Worm (Caenorhabditis elegans) whole organism, L1 larva: ENCODE results near the gene tctn-1.
A peak's percentile ranks its signal among the peaks of the same experiment; 100 is the strongest.

Source experiments
- C04F5.9 ChIP-seq: sonication (generic microtip); optimal IDR thresholded peaks from 2 replicates; lab custom pipeline; 2016; ENCODE audit warnings: missing genetic modification characterization, missing compliant biosample characterization
- C16A3.4 ChIP-seq: fragments of 150-350 bp; optimal IDR thresholded peaks from 2 replicates; lab custom pipeline; 2014; ENCODE audit warnings: missing biosample characterization, missing genetic modification characterization
- C34B4.2 ChIP-seq: sonication (generic microtip); optimal IDR thresholded peaks from 2 replicates; lab custom pipeline; 2017; ENCODE audit warnings: mild to moderate bottlenecking, missing genetic modification characterization, missing compliant biosample characterization
- aha-1 ChIP-seq: fragments of 150-350 bp; optimal IDR thresholded peaks from 2 replicates; lab custom pipeline; 2014; ENCODE audit warnings: missing biosample characterization, missing genetic modification characterization
- alr-1 ChIP-seq: fragments of 200-800 bp; sonication (Bioruptor generic); optimal IDR thresholded peaks from 2 replicates; lab custom pipeline; 2018; ENCODE audit warnings: borderline replicate concordance, mild to moderate bottlenecking, missing genetic modification characterization, missing compliant biosample characterization
- ama-1 ChIP-seq: fragments of 150-350 bp; optimal IDR thresholded peaks from 2 replicates; lab custom pipeline; 2014
- ceh-63 ChIP-seq: fragments of 200-800 bp; sonication (Bioruptor generic); optimal IDR thresholded peaks from 2 replicates; lab custom pipeline; 2018; ENCODE audit warnings: mild to moderate bottlenecking, missing genetic modification characterization, missing compliant biosample characterization
- ceh-8 ChIP-seq: fragments of 200-800 bp; sonication (Bioruptor generic); optimal IDR thresholded peaks from 2 replicates; lab custom pipeline; 2018; ENCODE audit warnings: mild to moderate bottlenecking, missing genetic modification characterization, moderate library complexity, missing compliant biosample characterization
- ceh-88 ChIP-seq: fragments of 200-800 bp; sonication (Bioruptor generic); IDR thresholded peaks from 2 replicates; pipeline ENCODE4 v1.3.6; 2022; ENCODE audit warnings: missing genetic modification characterization, missing compliant biosample characterization
- ceh-90 ChIP-seq: sonication (generic microtip); optimal IDR thresholded peaks from 2 replicates; lab custom pipeline; 2016; ENCODE audit warnings: missing genetic modification characterization, missing compliant biosample characterization
- ces-1 ChIP-seq: fragments of 150-350 bp; optimal IDR thresholded peaks from 2 replicates; lab custom pipeline; 2014; ENCODE audit warnings: missing biosample characterization, missing genetic modification reagents, missing genetic modification characterization
- dpl-1 ChIP-seq, 3 experiments: fragments of 150-350 bp in 2 of 3; sonication (generic microtip) in 1 of 3; optimal IDR thresholded peaks; 2 replicates each; lab custom pipeline; 2014 to 2017; ENCODE audit warnings: missing biosample characterization in 3 of 3, missing genetic modification characterization in 3 of 3, missing genetic modification reagents in 3 of 3
- efl-1 ChIP-seq, 4 experiments: fragments of 150-350 bp; optimal IDR thresholded peaks in 3 of 4; peaks in 1 of 4; 1 replicate in 1 of 4; 2 replicates in 3 of 4; lab custom pipeline; 2014; ENCODE audit warnings: missing biosample characterization in 2 of 4, missing genetic modification characterization in 2 of 4, missing genetic modification reagents in 2 of 4
- efl-3 ChIP-seq: fragments of 200-800 bp; sonication (Bioruptor generic); optimal IDR thresholded peaks from 2 replicates; lab custom pipeline; 2018; ENCODE audit warnings: mild to moderate bottlenecking, missing genetic modification characterization, missing compliant biosample characterization
- egl-13 ChIP-seq: sonication (generic microtip); optimal IDR thresholded peaks from 2 replicates; lab custom pipeline; 2016; ENCODE audit warnings: missing genotype, missing genetic modification reagents, missing genetic modification characterization, missing compliant biosample characterization
- egl-27 ChIP-seq, 2 experiments: fragments of 150-350 bp in 1 of 2; sonication (generic microtip); optimal IDR thresholded peaks; 3 replicates each; lab custom pipeline; 2017 to 2018; ENCODE audit warnings: missing biosample characterization in 2 of 2, missing genetic modification characterization in 2 of 2, missing genetic modification reagents in 2 of 2
- ets-5 ChIP-seq: fragments of 200-800 bp; sonication (Bioruptor generic); IDR thresholded peaks from 2 replicates; pipeline ENCODE4 v1.3.6; 2022; ENCODE audit warnings: missing genetic modification characterization, missing compliant biosample characterization
- fkh-4 ChIP-seq: sonication (generic microtip); optimal IDR thresholded peaks from 2 replicates; lab custom pipeline; 2016; ENCODE audit warnings: missing compliant biosample characterization, missing genetic modification characterization, borderline replicate concordance
- fkh-8 ChIP-seq: sonication (generic microtip); optimal IDR thresholded peaks from 2 replicates; lab custom pipeline; 2016; ENCODE audit warnings: mild to moderate bottlenecking, missing genetic modification characterization, missing compliant biosample characterization
- fos-1 ChIP-seq: fragments of 150-350 bp; optimal IDR thresholded peaks from 2 replicates; lab custom pipeline; 2014; ENCODE audit warnings: missing biosample characterization, missing genetic modification characterization
- grh-1 ChIP-seq: fragments of 200-800 bp; sonication (Bioruptor generic); IDR thresholded peaks from 2 replicates; pipeline ENCODE4 v1.3.6; 2022; ENCODE audit warnings: missing genetic modification reagents, missing genetic modification characterization, missing compliant biosample characterization
- hlh-4 ChIP-seq: sonication (generic microtip); optimal IDR thresholded peaks from 2 replicates; lab custom pipeline; 2016; ENCODE audit warnings: mild to moderate bottlenecking, missing genetic modification characterization, missing compliant biosample characterization
- lin-35 ChIP-seq, 2 experiments: fragments of 150-350 bp; optimal IDR thresholded peaks; 2 replicates each; lab custom pipeline; 2014; ENCODE audit warnings: missing biosample characterization in 2 of 2, missing genetic modification characterization in 2 of 2, missing genetic modification reagents in 2 of 2
- lir-3 ChIP-seq: sonication (generic microtip); optimal IDR thresholded peaks from 2 replicates; lab custom pipeline; 2016; ENCODE audit warnings: mild to moderate bottlenecking, missing genetic modification characterization, moderate library complexity, missing compliant biosample characterization; ENCODE audit not compliant: poor library complexity
- lsy-2 ChIP-seq, 2 experiments: fragments of 150-350 bp; optimal IDR thresholded peaks; 2 replicates each; lab custom pipeline; 2014; ENCODE audit warnings: missing biosample characterization in 2 of 2, missing genetic modification characterization in 2 of 2
- mdl-1 ChIP-seq, 2 experiments: fragments of 150-350 bp; optimal IDR thresholded peaks; 2 replicates each; lab custom pipeline; 2014 to 2017; ENCODE audit warnings: missing biosample characterization in 2 of 2, missing genetic modification characterization in 2 of 2, inconsistent platforms in 1 of 2
- mep-1 ChIP-seq: fragments of 150-350 bp; optimal IDR thresholded peaks from 2 replicates; lab custom pipeline; 2014; ENCODE audit warnings: missing biosample characterization, missing genetic modification characterization
- nhr-11 ChIP-seq: fragments of 150-350 bp; optimal IDR thresholded peaks from 2 replicates; lab custom pipeline; 2014; ENCODE audit warnings: missing biosample characterization, missing genetic modification characterization
- nhr-20 ChIP-seq: sonication (generic microtip); optimal IDR thresholded peaks from 2 replicates; lab custom pipeline; 2016; ENCODE audit warnings: mild to moderate bottlenecking, missing genetic modification characterization, missing compliant biosample characterization
- nhr-237 ChIP-seq: fragments of 150-350 bp; optimal IDR thresholded peaks from 2 replicates; lab custom pipeline; 2014; ENCODE audit warnings: missing biosample characterization, missing genetic modification characterization
- nhr-28 ChIP-seq: fragments of 150-350 bp; optimal IDR thresholded peaks from 2 replicates; lab custom pipeline; 2014; ENCODE audit warnings: missing biosample characterization, missing genetic modification characterization
- nhr-47 ChIP-seq: sonication (generic microtip); optimal IDR thresholded peaks from 2 replicates; lab custom pipeline; 2016; ENCODE audit warnings: mild to moderate bottlenecking, missing genetic modification characterization, moderate library complexity, missing compliant biosample characterization
- nhr-71 ChIP-seq: sonication (generic microtip); optimal IDR thresholded peaks from 2 replicates; lab custom pipeline; 2016; ENCODE audit warnings: mild to moderate bottlenecking, missing genetic modification characterization, moderate library complexity, missing compliant biosample characterization
- nhr-76 ChIP-seq: sonication (generic microtip); optimal IDR thresholded peaks from 2 replicates; lab custom pipeline; 2017; ENCODE audit warnings: missing biosample characterization, missing genetic modification characterization
- nhr-90 ChIP-seq: sonication (generic microtip); optimal IDR thresholded peaks from 2 replicates; lab custom pipeline; 2016; ENCODE audit warnings: mild to moderate bottlenecking, missing genetic modification characterization, missing compliant biosample characterization; ENCODE audit not compliant: poor library complexity
- pax-3 ChIP-seq: fragments of 200-800 bp; sonication (Bioruptor generic); optimal IDR thresholded peaks from 2 replicates; lab custom pipeline; 2018; ENCODE audit warnings: mild to moderate bottlenecking, missing genetic modification characterization, moderate library complexity, missing compliant biosample characterization
- pqm-1 ChIP-seq: sonication (generic microtip); optimal IDR thresholded peaks from 3 replicates; lab custom pipeline; 2017; ENCODE audit warnings: missing biosample characterization, missing genetic modification characterization
- rnt-1 ChIP-seq: sonication (generic microtip); optimal IDR thresholded peaks from 2 replicates; lab custom pipeline; 2016; ENCODE audit warnings: mild to moderate bottlenecking, missing genetic modification characterization, moderate library complexity, missing compliant biosample characterization
- snpc-4 ChIP-seq: fragments of 150-350 bp; optimal IDR thresholded peaks from 2 replicates; lab custom pipeline; 2014; ENCODE audit warnings: missing biosample characterization, missing genetic modification characterization
- sox-4 ChIP-seq: sonication (generic microtip); optimal IDR thresholded peaks from 2 replicates; lab custom pipeline; 2016; ENCODE audit warnings: missing genetic modification characterization, missing compliant biosample characterization
- sup-37 ChIP-seq: fragments of 200-800 bp; sonication (Bioruptor generic); optimal IDR thresholded peaks from 2 replicates; lab custom pipeline; 2018; ENCODE audit warnings: mild to moderate bottlenecking, missing genetic modification characterization, missing compliant biosample characterization
- swsn-7 ChIP-seq: sonication (generic microtip); optimal IDR thresholded peaks from 2 replicates; lab custom pipeline; 2016; ENCODE audit warnings: missing genetic modification characterization, missing compliant biosample characterization
- tbx-2 ChIP-seq: sonication (generic microtip); optimal IDR thresholded peaks from 2 replicates; lab custom pipeline; 2016; ENCODE audit warnings: missing genetic modification characterization, missing compliant biosample characterization
- unc-62 ChIP-seq: fragments of 150-350 bp; optimal IDR thresholded peaks from 2 replicates; lab custom pipeline; 2014; ENCODE audit warnings: missing biosample characterization, missing genetic modification reagents, missing genetic modification characterization
- unc-86 ChIP-seq: sonication (generic microtip); optimal IDR thresholded peaks from 2 replicates; lab custom pipeline; 2016; ENCODE audit warnings: missing genetic modification characterization, missing compliant biosample characterization
- vab-15 ChIP-seq: sonication (generic microtip); optimal IDR thresholded peaks from 2 replicates; lab custom pipeline; 2017; ENCODE audit warnings: missing genotype, mild to moderate bottlenecking, missing genetic modification characterization, missing compliant biosample characterization
- xbp-1 ChIP-seq: sonication (generic microtip); optimal IDR thresholded peaks from 2 replicates; lab custom pipeline; 2016; ENCODE audit warnings: missing genetic modification characterization, missing compliant biosample characterization
- zag-1 ChIP-seq: fragments of 150-350 bp; optimal IDR thresholded peaks from 2 replicates; lab custom pipeline; 2014; ENCODE audit warnings: missing biosample characterization, missing genetic modification characterization
- zip-4 ChIP-seq: fragments of 200-800 bp; sonication (Bioruptor generic); optimal IDR thresholded peaks from 2 replicates; lab custom pipeline; 2018; ENCODE audit warnings: mild to moderate bottlenecking, missing genetic modification characterization, moderate library complexity, missing compliant biosample characterization
- ztf-11 ChIP-seq, 2 experiments: sonication (generic microtip); optimal IDR thresholded peaks; 2 replicates each; lab custom pipeline; 2016 to 2017; ENCODE audit warnings: missing genetic modification characterization in 2 of 2, missing biosample characterization in 1 of 2, missing compliant biosample characterization in 1 of 2

The tctn-1 gene

DNA sequence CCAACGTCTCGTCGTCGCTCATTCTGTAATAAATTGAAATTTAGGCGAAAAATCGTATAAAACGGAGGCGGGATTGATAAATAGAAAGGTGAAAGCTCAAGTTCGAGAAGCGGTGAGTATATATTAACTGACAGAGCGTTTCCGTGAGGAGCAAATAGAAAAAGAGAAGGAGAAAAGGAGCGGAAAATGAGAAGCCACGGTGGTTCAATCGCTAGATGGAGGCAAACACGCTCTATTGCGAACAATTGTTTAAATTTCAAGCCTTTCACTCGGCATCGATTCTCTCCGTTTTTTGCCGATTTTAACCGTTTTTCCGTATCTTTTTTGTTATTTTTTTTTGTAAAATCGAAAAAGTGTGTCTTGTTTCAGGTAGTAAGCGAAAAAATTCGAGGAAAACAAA, 31.8 kb downstream of the tctn-1 start, which contains the start of gene miro-1:
Gene miro-1 (minus strand): TSS at position 23 of the 400 bp plus-strand sequence.
- TF ChIP-seq lsy-2 (tag; optimal IDR thresholded peaks at IDR 0.05; lab: Kevin White, UChicago): peak in 1 of 2 experiments; percentile 38

DNA sequence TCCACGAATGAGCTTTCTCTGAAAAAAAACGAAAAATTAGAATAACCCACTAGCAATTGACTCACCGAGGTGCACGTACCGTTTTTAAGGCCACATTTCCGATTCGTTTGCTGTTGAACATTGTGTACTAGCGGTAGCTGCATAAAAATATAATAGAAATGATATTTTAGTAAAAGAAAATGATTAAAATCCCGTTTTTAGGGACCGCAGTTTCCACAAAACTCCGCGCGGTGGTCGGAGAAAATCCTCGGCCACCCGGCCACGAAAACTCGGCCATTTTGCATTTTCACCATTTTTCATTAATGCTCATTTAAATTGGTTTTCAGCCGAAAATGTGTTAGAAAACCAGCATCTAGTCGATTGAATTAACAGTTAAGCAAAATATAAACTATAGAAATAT, 35.3 kb downstream of the tctn-1 start, which contains the start of gene yars-2:
Gene yars-2 (minus strand): TSS at position 249 of the 400 bp plus-strand sequence.
- peak; percentile 20 to 48 for TF ChIP-seq lsy-2 (tag; optimal IDR thresholded peaks at IDR 0.05; lab: Kevin White, UChicago)
- peak in 1 of 2 experiments; percentile 6 for TF ChIP-seq ztf-11 (tag; optimal IDR thresholded peaks at IDR 0.05; lab: Kevin White, UChicago)
- TF ChIP-seq nhr-47 (tag; lab: Kevin White, UChicago): peak; percentile 42
- TF ChIP-seq nhr-76 (tag; lab: Kevin White, UChicago): no peak
- peak; percentile 52 for TF ChIP-seq lir-3
- TF ChIP-seq ama-1 (lab: Kevin White, UChicago): no peak
- no peak for TF ChIP-seq ceh-8
- no peak for TF ChIP-seq fkh-8 (tag; lab: Kevin White, UChicago)
- TF ChIP-seq grh-1: no peak
- no peak for TF ChIP-seq pax-3 (tag; lab: Kevin White, UChicago)
- no peak for TF ChIP-seq egl-13 (tag; lab: Kevin White, UChicago)
- TF ChIP-seq mep-1 (tag; lab: Kevin White, UChicago): no peak
- no peak for TF ChIP-seq C34B4.2
- TF ChIP-seq egl-27 (tag; optimal IDR thresholded peaks at IDR 0.05; lab: Kevin White, UChicago): no peak
- TF ChIP-seq ceh-63 (GFP tag; lab: Kevin White, UChicago): no peak
- TF ChIP-seq lin-35 (GFP tag; optimal IDR thresholded peaks at IDR 0.05; lab: Kevin White, UChicago): peak in 1 of 2 experiments; percentile 4
- TF ChIP-seq hlh-4 (tag; lab: Kevin White, UChicago): no peak
- peak; percentile 28 for TF ChIP-seq nhr-71 (tag; lab: Kevin White, UChicago)
- TF ChIP-seq dpl-1 (GFP tag; optimal IDR thresholded peaks at IDR 0.05; lab: Kevin White, UChicago): peak in 1 of 3 experiments; percentile 42
- TF ChIP-seq ets-5 (GFP tag; lab: Robert Waterston, UW): no peak
- no peak for TF ChIP-seq unc-62
- TF ChIP-seq zag-1 (tag; lab: Kevin White, UChicago): no peak
- TF ChIP-seq pqm-1 (tag; lab: Kevin White, UChicago): no peak
- TF ChIP-seq mdl-1 (tag; optimal IDR thresholded peaks at IDR 0.05; lab: Kevin White, UChicago): no peak
- TF ChIP-seq nhr-237 (tag; lab: Kevin White, UChicago): no peak
- no peak for TF ChIP-seq nhr-28 (tag; lab: Kevin White, UChicago)
- TF ChIP-seq swsn-7: no peak
- no peak for TF ChIP-seq fos-1
- TF ChIP-seq C04F5.9 (tag; lab: Kevin White, UChicago): no peak
- no peak for TF ChIP-seq zip-4
- TF ChIP-seq sup-37: no peak
- no peak for TF ChIP-seq C16A3.4 (tag; lab: Kevin White, UChicago)
- no peak for TF ChIP-seq nhr-11
- no peak for TF ChIP-seq ces-1 (GFP tag; lab: Kevin White, UChicago)
- no peak for TF ChIP-seq unc-86 (tag; lab: Kevin White, UChicago)
- peak; percentile 18 for TF ChIP-seq nhr-90 (tag; lab: Kevin White, UChicago)
- no peak for TF ChIP-seq vab-15
- no peak for TF ChIP-seq sox-4 (tag; lab: Kevin White, UChicago)
- TF ChIP-seq nhr-20 (tag; lab: Kevin White, UChicago): no peak
- TF ChIP-seq fkh-4 (tag; lab: Kevin White, UChicago): no peak
- TF ChIP-seq xbp-1 (tag; lab: Kevin White, UChicago): peak; percentile 10
- no peak for TF ChIP-seq aha-1
- no peak for TF ChIP-seq snpc-4 (tag; lab: Kevin White, UChicago)
- peak; percentile 4 to 26 for TF ChIP-seq efl-1 (optimal IDR thresholded peaks at IDR 0.05; lab: Kevin White, UChicago)
- no peak for TF ChIP-seq efl-1 (GFP tag; optimal IDR thresholded peaks at IDR 0.05 in 1 of 2; lab: Kevin White, UChicago)
- no peak for TF ChIP-seq alr-1 (tag; lab: Kevin White, UChicago)
- TF ChIP-seq efl-3 (GFP tag; lab: Kevin White, UChicago): no peak
- peak; percentile 20 for TF ChIP-seq tbx-2 (tag; lab: Kevin White, UChicago)
- TF ChIP-seq ceh-90 (tag; lab: Kevin White, UChicago): peak; percentile 71
- TF ChIP-seq rnt-1 (tag; lab: Kevin White, UChicago): peak; percentile 73
- TF ChIP-seq ceh-88: no peak
